Worm (Caenorhabditis elegans) whole organism, L4/young adult: ENCODE data around the gene srsx-19.

Source experiments
- dao-5 ChIP-seq: sonication (generic microtip); optimal IDR thresholded peaks from 2 replicates; lab custom pipeline; 2016; ENCODE audit warnings: missing genotype, missing genetic modification characterization, moderate library complexity, missing compliant biosample characterization
- him-1 ChIP-seq: sonication (generic microtip); optimal IDR thresholded peaks from 2 replicates; lab custom pipeline; 2016; ENCODE audit warnings: missing genotype, missing genetic modification reagents, missing genetic modification characterization, missing compliant biosample characterization

ce11 chrV:13869551-13869950, 17.9 kb upstream of the srsx-19 start:
- no peak for TF ChIP-seq him-1 (tag; lab: Kevin White, UChicago)
- no peak for TF ChIP-seq dao-5 (tag; lab: Kevin White, UChicago)
